Worm (Caenorhabditis elegans): ENCODE data around the gene str-206.

str-206 gene

ce11 chrV:6259139-6259538 is 41.2 kb downstream of the str-206 start, which contains the start of gene K08B12.1:
K08B12.1 (plus strand) TSS chrV:6259367.
- 0 out of 2 replicates have a peak, but pooled peaks have one; percentile 49 for TF ChIP-seq cebp-2 (GFP tag; IDR thresholded peaks at IDR 0.05)
- no peak for TF ChIP-seq ceh-40 (GFP tag; IDR thresholded peaks at IDR 0.05)

ce11 chrV:6267237-6267812 is 49.4 kb downstream of the str-206 start, which contains the start of gene mrck-1:
mrck-1 (minus strand) TSS chrV:6267287.
- no peak for TF ChIP-seq F52B5.7 (tag; optimal IDR thresholded peaks at IDR 0.05)
- TF ChIP-seq hmg-1.2 (GFP tag; IDR thresholded peaks at IDR 0.05) = peak; percentile 67
- no peak for TF ChIP-seq mes-4 (tag; optimal IDR thresholded peaks at IDR 0.05)
- TF ChIP-seq rpc-1 (optimal IDR thresholded peaks at IDR 0.05) = no peak
- no peak for TF ChIP-seq rpc-1 (tag; optimal IDR thresholded peaks at IDR 0.05)
- TF ChIP-seq madf-6 (GFP tag; IDR thresholded peaks at IDR 0.05) = peak; percentile 77
- TF ChIP-seq lsy-27 (tag; optimal IDR thresholded peaks at IDR 0.05; ENCODE audit: borderline replicate concordance, insufficient read depth) = peak; percentile 6
- TF ChIP-seq athp-1 (tag; optimal IDR thresholded peaks at IDR 0.05) = peak; percentile 36
- peak; percentile 87 for TF ChIP-seq nhr-80 (tag; optimal IDR thresholded peaks at IDR 0.05)
- no peak for TF ChIP-seq F10E7.11 (tag; optimal IDR thresholded peaks at IDR 0.05)
- no peak for TF ChIP-seq sptf-2 (GFP tag; optimal IDR thresholded peaks at IDR 0.05)
- no peak for TF ChIP-seq nfya-1 (tag; optimal IDR thresholded peaks at IDR 0.05; ENCODE audit: borderline replicate concordance, insufficient read depth)
- TF ChIP-seq nfyb-1 (GFP tag; IDR thresholded peaks at IDR 0.05) = peak; percentile 65
- no peak; the same call in 1 of the 2 replicates for TF ChIP-seq ceh-100 (GFP tag; IDR thresholded peaks at IDR 0.05)
- peak; percentile 85 for TF ChIP-seq C06A6.2 (GFP tag; conservative IDR thresholded peaks at IDR 0.05)
- peak; percentile 39 for TF ChIP-seq F23B12.7 (tag; optimal IDR thresholded peaks at IDR 0.05; ENCODE audit: insufficient read depth)
- TF ChIP-seq gei-17 (GFP tag; optimal IDR thresholded peaks at IDR 0.05) = peak; percentile 36
- TF ChIP-seq hsf-1 (GFP tag; IDR thresholded peaks at IDR 0.05) = no peak
- TF ChIP-seq attf-5 (GFP tag; optimal IDR thresholded peaks at IDR 0.05) = peak; percentile 81
- peak; percentile 80 for TF ChIP-seq egl-44 (GFP tag; IDR thresholded peaks at IDR 0.05)
- peak; percentile 74 for TF ChIP-seq ztf-26 (tag; optimal IDR thresholded peaks at IDR 0.05)
- no peak for TF ChIP-seq ceh-79 (tag; optimal IDR thresholded peaks at IDR 0.05)
- no peak for TF ChIP-seq fkh-3 (tag; optimal IDR thresholded peaks at IDR 0.05)
- TF ChIP-seq bed-2 (GFP tag; IDR thresholded peaks at IDR 0.05) = no peak
- TF ChIP-seq ztf-28 (GFP tag; IDR thresholded peaks at IDR 0.05) = no peak
- peak; percentile 72 for TF ChIP-seq tlf-1 (GFP tag; optimal IDR thresholded peaks at IDR 0.05)
- TF ChIP-seq unc-130 (GFP tag; optimal IDR thresholded peaks at IDR 0.05) = no peak
- no peak for TF ChIP-seq ztf-25 (GFP tag; IDR thresholded peaks at IDR 0.05)
- TF ChIP-seq atf-7 (tag; optimal IDR thresholded peaks at IDR 0.05) = peak; percentile 65
- TF ChIP-seq attf-6 (GFP tag; IDR thresholded peaks at IDR 0.05) = no peak
- no peak for TF ChIP-seq snpc-1.3 (tag; optimal IDR thresholded peaks at IDR 0.05; ENCODE audit: insufficient read depth)
- TF ChIP-seq F37B4.10 (GFP tag; IDR thresholded peaks at IDR 0.05) = no peak
- no peak for TF ChIP-seq nhr-179 (tag; optimal IDR thresholded peaks at IDR 0.05)
- no peak for TF ChIP-seq ccch-3 (GFP tag; optimal IDR thresholded peaks at IDR 0.05)
- TF ChIP-seq lin-35 (GFP tag; optimal IDR thresholded peaks at IDR 0.05) = peak in 1 of 3 experiments; percentile 89
- no peak for TF ChIP-seq T26A5.8 (tag; optimal IDR thresholded peaks at IDR 0.05)
- no peak for TF ChIP-seq rec-8 (tag; optimal IDR thresholded peaks at IDR 0.05)
- TF ChIP-seq pbrm-1 (GFP tag; IDR thresholded peaks at IDR 0.05) = peak; percentile 81
- TF ChIP-seq let-607 (tag; optimal IDR thresholded peaks at IDR 0.05) = peak in 1 of 2 experiments; percentile 51
- no peak for TF ChIP-seq ztf-3 (GFP tag; optimal IDR thresholded peaks at IDR 0.05)
- TF ChIP-seq F39B2.1 (GFP tag; IDR thresholded peaks at IDR 0.05) = no peak
- TF ChIP-seq bed-1 (GFP tag; IDR thresholded peaks at IDR 0.05) = no peak
- TF ChIP-seq F22D6.2 (tag; optimal IDR thresholded peaks at IDR 0.05) = no peak
- TF ChIP-seq nhr-120 (GFP tag; IDR thresholded peaks at IDR 0.05) = no peak
- no peak for TF ChIP-seq attf-3 (GFP tag; conservative IDR thresholded peaks at IDR 0.05)

Data from whole organism, young adult.